Worm (Caenorhabditis elegans): ENCODE results near the gene srg-69.
A peak's percentile ranks its signal among the peaks of the same experiment; 100 is the strongest.

Gene srg-69

ce11 chrII:5379614-5380077, 24.2 kb downstream of the srg-69 start, which contains the start of gene pkc-3 (continued):
- TF ChIP-seq cey-2 (tag; optimal IDR thresholded peaks at IDR 0.05; ENCODE audit: borderline replicate concordance, insufficient read depth) (no peak), ztf-7 (tag; optimal IDR thresholded peaks at IDR 0.05) (no peak), Y75B8A.6 (GFP tag; IDR thresholded peaks at IDR 0.05) (0 out of 2 replicates have a peak, but pooled peaks have one; percentile 27), mep-1 (tag; optimal IDR thresholded peaks at IDR 0.05) (peak; percentile 86), dve-1 (tag; optimal IDR thresholded peaks at IDR 0.05; ENCODE audit: insufficient read depth) (peak; percentile 85), zfp-2 (tag; optimal IDR thresholded peaks at IDR 0.05) (no peak), T26A8.4 (GFP tag; IDR thresholded peaks at IDR 0.05) (peak; percentile 78), gei-8 (GFP tag; optimal IDR thresholded peaks at IDR 0.05) (peak; percentile 77), ztf-11 (tag; optimal IDR thresholded peaks at IDR 0.05) (no peak), saeg-2 (GFP tag; IDR thresholded peaks at IDR 0.05) (no peak), rbr-2 (tag; optimal IDR thresholded peaks at IDR 0.05) (peak; percentile 46), nhr-102 (tag; optimal IDR thresholded peaks at IDR 0.05) (peak; percentile 59), nhr-25 (tag; optimal IDR thresholded peaks at IDR 0.05; ENCODE audit: borderline replicate concordance, insufficient read depth) (peak; percentile 95), spr-1 (tag; optimal IDR thresholded peaks at IDR 0.05) (peak; percentile 51), fos-1 (tag; optimal IDR thresholded peaks at IDR 0.05) (no peak)

- TF ChIP-seq daf-16 (GFP tag; optimal IDR thresholded peaks at IDR 0.05) (no peak), daf-16 (tag; optimal IDR thresholded peaks at IDR 0.05) (peak; percentile 22), mxl-2 (GFP tag; conservative IDR thresholded peaks at IDR 0.05) (no peak)
Measured at ce11 chrII:5384282-5384681, 28.8 kb downstream of the srg-69 start.

ce11 chrII:5387217-5387616, 31.7 kb downstream of the srg-69 start, which contains the start of gene ccpp-6:
TSS of gene ccpp-6 (minus strand) at chrII:5387317.
- TF ChIP-seq ama-1 (optimal IDR thresholded peaks at IDR 0.05), result peak; percentile 0
- TF ChIP-seq ceh-32 (tag; optimal IDR thresholded peaks at IDR 0.05; ENCODE audit: poor library complexity), result no peak
- no peak for TF ChIP-seq aly-2 (tag; optimal IDR thresholded peaks at IDR 0.05)
- no peak for TF ChIP-seq lim-7 (GFP tag; IDR thresholded peaks at IDR 0.05)
- TF ChIP-seq madf-5 (GFP tag; IDR thresholded peaks at IDR 0.05), result no peak
- TF ChIP-seq mep-1 (tag; optimal IDR thresholded peaks at IDR 0.05), result peak; percentile 25
- 0 out of 2 replicates have a peak, but pooled peaks have one; percentile 16 for TF ChIP-seq lin-38 (GFP tag; IDR thresholded peaks at IDR 0.05)
- TF ChIP-seq aha-1 (tag), result peak; percentile 11

ce11 chrII:5388786-5389421, 33.4 kb downstream of the srg-69 start, which contains the start of gene rsp-4:
TSS of gene rsp-4 (minus strand) at chrII:5388836.
- TF ChIP-seq fkh-10 (GFP tag; optimal IDR thresholded peaks at IDR 0.05), result no peak
- peak; percentile 94 for TF ChIP-seq aha-1 (tag)

- TF ChIP-seq nhr-111 (GFP tag; optimal IDR thresholded peaks at IDR 0.05), result no peak
- TF ChIP-seq ztf-7 (tag; optimal IDR thresholded peaks at IDR 0.05), result peak; percentile 43
- TF ChIP-seq mep-1 (tag; optimal IDR thresholded peaks at IDR 0.05), result peak; percentile 86
- TF ChIP-seq pha-4 (GFP tag; IDR thresholded peaks at IDR 0.05), result no peak; the same call in 1 of the 2 replicates
- TF ChIP-seq pha-4 (tag; optimal IDR thresholded peaks at IDR 0.05), result peak; percentile 64
- TF ChIP-seq Y5F2A.4 (GFP tag; optimal IDR thresholded peaks at IDR 0.05), result no peak
- TF ChIP-seq daf-16 (GFP tag; optimal IDR thresholded peaks at IDR 0.05), result no peak
- peak; percentile 47 for TF ChIP-seq daf-16 (tag; optimal IDR thresholded peaks at IDR 0.05)
- 0 out of 2 replicates have a peak, but pooled peaks have one; percentile 23 for TF ChIP-seq ctbp-1 (GFP tag; IDR thresholded peaks at IDR 0.05)
- TF ChIP-seq Y48G9A.11 (GFP tag; IDR thresholded peaks at IDR 0.05), result no peak
- TF ChIP-seq T26A8.4 (GFP tag; IDR thresholded peaks at IDR 0.05), result peak; percentile 74
- no peak for TF ChIP-seq pqm-1 (tag; optimal IDR thresholded peaks at IDR 0.05)
- peak; percentile 71 for TF ChIP-seq nhr-11 (tag; optimal IDR thresholded peaks at IDR 0.05)
- TF ChIP-seq hif-1 (tag; optimal IDR thresholded peaks at IDR 0.05), result peak in 1 of 2 experiments; percentile 43
- TF ChIP-seq sdz-12 (GFP tag; optimal IDR thresholded peaks at IDR 0.05), result no peak
- peak; percentile 55 for TF ChIP-seq ama-1 (optimal IDR thresholded peaks at IDR 0.05)
- no peak for TF ChIP-seq aly-2 (tag; optimal IDR thresholded peaks at IDR 0.05)
- peak; percentile 75 for TF ChIP-seq rbr-2 (tag; optimal IDR thresholded peaks at IDR 0.05)
- no peak for TF ChIP-seq nhr-237 (tag; optimal IDR thresholded peaks at IDR 0.05)
- peak; percentile 66 for TF ChIP-seq spr-1 (tag; optimal IDR thresholded peaks at IDR 0.05)
- TF ChIP-seq egl-43 (GFP tag; IDR thresholded peaks at IDR 0.05), result peak; percentile 24; the same call in 1 of the 2 replicates
- TF ChIP-seq lin-15B (tag; optimal IDR thresholded peaks at IDR 0.05), result peak; percentile 22
- peak; percentile 51 for TF ChIP-seq duxl-1 (tag; optimal IDR thresholded peaks at IDR 0.05; ENCODE audit: poor library complexity)
- peak; percentile 26 for TF ChIP-seq jun-1 (tag; optimal IDR thresholded peaks at IDR 0.05)
Measured at ce11 chrII:5389831-5390323, 34.4 kb downstream of the srg-69 start, which contains the start of gene ndx-6. TSS of gene ndx-6 (minus strand) at chrII:5389881.
